Fruit fly (Drosophila melanogaster) whole organism, embryonic: ENCODE data around the gene CG31230.
A peak's percentile ranks its signal among the peaks of the same experiment; 100 is the strongest.

Experiments used
- Adf1 ChIP-seq: fragments of 200-800 bp; sonication (Bioruptor generic); IDR thresholded peaks from 2 replicates; pipeline ENCODE4 v1.3.6; 2022; ENCODE audit warnings: missing biosample characterization, missing genetic modification characterization
- Atf-2 ChIP-seq: fragments of 200-800 bp; sonication (Bioruptor generic); optimal IDR thresholded peaks from 2 replicates; lab custom pipeline; 2016; ENCODE audit warnings: missing biosample characterization, missing genetic modification characterization
- CG11247 ChIP-seq: fragments of 200-800 bp; sonication (Bioruptor generic); IDR thresholded peaks from 2 replicates; pipeline ENCODE4 v1.3.6; 2022; ENCODE audit warnings: missing biosample characterization, missing genetic modification characterization
- CG11695 ChIP-seq: fragments of 200-800 bp; sonication (Bioruptor generic); IDR thresholded peaks from 3 replicates; pipeline ENCODE4 v1.3.6; 2022; ENCODE audit warnings: missing biosample characterization, missing genetic modification characterization
- CG12236 ChIP-seq: fragments of 200-800 bp; sonication (Bioruptor generic); optimal IDR thresholded peaks from 2 replicates; lab custom pipeline; 2016; ENCODE audit warnings: missing biosample characterization, missing genetic modification characterization
- CG12769 ChIP-seq: fragments of 200-800 bp; sonication (Bioruptor generic); optimal IDR thresholded peaks from 2 replicates; lab custom pipeline; 2019; ENCODE audit warnings: missing biosample characterization, mild to moderate bottlenecking, missing genetic modification characterization, moderate library complexity
- CG16813 ChIP-seq: fragments of 200-800 bp; sonication (Bioruptor generic); IDR thresholded peaks from 3 replicates; pipeline ENCODE4 v1.3.6; 2022; ENCODE audit warnings: missing biosample characterization, missing genetic modification characterization; ENCODE audit not compliant: partially characterized antibody
- CG2129 ChIP-seq: fragments of 200-800 bp; sonication (Bioruptor generic); IDR thresholded peaks from 2 replicates; pipeline ENCODE4 v1.3.6; 2022; ENCODE audit warnings: missing biosample characterization, missing genetic modification characterization; ENCODE audit not compliant: partially characterized antibody
- CG2875 ChIP-seq: fragments of 200-800 bp; sonication (Bioruptor generic); optimal IDR thresholded peaks from 2 replicates; lab custom pipeline; 2017; ENCODE audit warnings: missing biosample characterization, mild to moderate bottlenecking, missing genetic modification characterization, missing genetic modification reagents
- CG30020 ChIP-seq: fragments of 200-800 bp; optimal IDR thresholded peaks from 2 replicates; lab custom pipeline; 2019; ENCODE audit warnings: missing biosample characterization, mild to moderate bottlenecking, missing genetic modification characterization, moderate library complexity
- CG31224 ChIP-seq: fragments of 200-800 bp; sonication (Bioruptor generic); IDR thresholded peaks from 2 replicates; pipeline ENCODE4 v1.3.6; 2022; ENCODE audit warnings: missing biosample characterization, missing genetic modification characterization
- CG33557 ChIP-seq: fragments of 200-800 bp; sonication (Bioruptor generic); optimal IDR thresholded peaks from 2 replicates; lab custom pipeline; 2019; ENCODE audit warnings: missing biosample characterization, mild to moderate bottlenecking, missing genetic modification characterization, moderate library complexity
- CG4617 ChIP-seq: fragments of 200-800 bp; sonication (Bioruptor generic); optimal IDR thresholded peaks from 3 replicates; lab custom pipeline; 2016; ENCODE audit warnings: missing biosample characterization, missing genetic modification characterization, borderline replicate concordance
- CG4707 ChIP-seq: fragments of 200-800 bp; sonication (Bioruptor generic); optimal IDR thresholded peaks from 2 replicates; lab custom pipeline; 2018; ENCODE audit warnings: missing biosample characterization, mild to moderate bottlenecking, missing genetic modification characterization, moderate library complexity
- CG6689 ChIP-seq: fragments of 200-800 bp; sonication (Bioruptor generic); IDR thresholded peaks from 2 replicates; pipeline ENCODE4 v1.3.6; 2022; ENCODE audit warnings: missing biosample characterization, missing genetic modification characterization
- CG8388 ChIP-seq: fragments of 200-800 bp; sonication (Bioruptor generic); optimal IDR thresholded peaks from 2 replicates; lab custom pipeline; 2019; ENCODE audit warnings: missing biosample characterization, mild to moderate bottlenecking, missing genetic modification characterization, moderate library complexity
- CG9609 ChIP-seq: fragments of 200-800 bp; sonication (Bioruptor generic); optimal IDR thresholded peaks from 3 replicates; lab custom pipeline; 2016; ENCODE audit warnings: missing biosample characterization, missing genetic modification characterization
- CG9797 ChIP-seq: fragments of 200-800 bp; sonication (Bioruptor generic); optimal IDR thresholded peaks from 3 replicates; lab custom pipeline; 2018; ENCODE audit warnings: missing biosample characterization, mild to moderate bottlenecking, missing genetic modification characterization
- CHES-1-like ChIP-seq: fragments of 200-800 bp; sonication (Bioruptor generic); optimal IDR thresholded peaks from 2 replicates; lab custom pipeline; 2016; ENCODE audit warnings: missing biosample characterization, missing genetic modification characterization
- Camta ChIP-seq: fragments of 200-800 bp; sonication (Bioruptor generic); optimal IDR thresholded peaks from 2 replicates; lab custom pipeline; 2016; ENCODE audit warnings: missing biosample characterization, missing genetic modification characterization
- Doc3 ChIP-seq: fragments of 200-800 bp; sonication (Bioruptor generic); IDR thresholded peaks from 3 replicates; pipeline ENCODE4 v1.3.6; 2022; ENCODE audit warnings: missing biosample characterization, missing genetic modification characterization; ENCODE audit not compliant: partially characterized antibody
- Dref ChIP-seq: fragments of 200-800 bp; sonication (Bioruptor generic); IDR thresholded peaks from 2 replicates; pipeline ENCODE4 v1.3.6; 2022; ENCODE audit warnings: missing biosample characterization, missing genetic modification characterization
- ERR ChIP-seq: fragments of 200-800 bp; sonication (Bioruptor generic); optimal IDR thresholded peaks from 2 replicates; lab custom pipeline; 2016; ENCODE audit warnings: missing biosample characterization, missing genetic modification characterization
- H2.0 ChIP-seq: fragments of 200-800 bp; sonication (Bioruptor generic); IDR thresholded peaks from 2 replicates; pipeline ENCODE4 v1.3.6; 2022; ENCODE audit warnings: missing biosample characterization, missing genetic modification characterization
- HLH3B ChIP-seq: fragments of 200-800 bp; sonication (Bioruptor generic); IDR thresholded peaks from 2 replicates; pipeline ENCODE4 v1.3.6; 2022; ENCODE audit warnings: missing biosample characterization, missing genetic modification characterization
- HmgD ChIP-seq: fragments of 200-800 bp; sonication (Bioruptor generic); optimal IDR thresholded peaks from 3 replicates; lab custom pipeline; 2016; ENCODE audit warnings: missing biosample characterization, missing genetic modification characterization
- HmgZ ChIP-seq: fragments of 200-800 bp; sonication (Bioruptor generic); optimal IDR thresholded peaks from 2 replicates; lab custom pipeline; 2018; ENCODE audit warnings: missing biosample characterization, mild to moderate bottlenecking, missing genetic modification characterization
- Hr78 ChIP-seq, 2 experiments: fragments of 200-800 bp in 1 of 2; fragments of >200 bp in 1 of 2; sonication (Bioruptor generic) in 1 of 2; optimal IDR thresholded peaks; 2 replicates each; lab custom pipeline; 2017 to 2019; ENCODE audit warnings: missing biosample characterization in 2 of 2, missing genetic modification characterization in 2 of 2, mild to moderate bottlenecking in 1 of 2, moderate library complexity in 1 of 2
- Lpt ChIP-seq: fragments of >200 bp; optimal IDR thresholded peaks from 2 replicates; lab custom pipeline; 2018; ENCODE audit warnings: missing biosample characterization, missing genetic modification characterization
- Med ChIP-seq: fragments of 200-800 bp; sonication (Bioruptor generic); peaks from one replicate; lab custom pipeline; 2016; ENCODE audit warnings: missing biosample characterization, missing genetic modification characterization, mild to moderate bottlenecking, inconsistent platforms, moderate library complexity
- Mes4 ChIP-seq: fragments of 200-800 bp; sonication (Bioruptor generic); optimal IDR thresholded peaks from 2 replicates; lab custom pipeline; 2016; ENCODE audit warnings: missing biosample characterization, missing genetic modification characterization
- NfI ChIP-seq: fragments of 200-800 bp; sonication (Bioruptor generic); optimal IDR thresholded peaks from 3 replicates; lab custom pipeline; 2018; ENCODE audit warnings: missing biosample characterization, mild to moderate bottlenecking, missing genetic modification characterization, moderate library complexity
- Opbp ChIP-seq: fragments of 200-800 bp; sonication (Bioruptor generic); IDR thresholded peaks from 3 replicates; pipeline ENCODE4 v1.3.6; 2022; ENCODE audit warnings: missing biosample characterization, missing genetic modification characterization; ENCODE audit not compliant: partially characterized antibody
- Sry-δ ChIP-seq: fragments of 200-800 bp; sonication (Bioruptor generic); optimal IDR thresholded peaks from 2 replicates; lab custom pipeline; 2016; ENCODE audit warnings: missing biosample characterization, missing genetic modification characterization
- Ssrp ChIP-seq: fragments of 200-800 bp; sonication (Bioruptor generic); optimal IDR thresholded peaks from 2 replicates; lab custom pipeline; 2018; ENCODE audit warnings: missing biosample characterization, mild to moderate bottlenecking, missing genetic modification characterization, moderate library complexity
- TFAM ChIP-seq: fragments of 200-800 bp; sonication (Bioruptor generic); optimal IDR thresholded peaks from 2 replicates; lab custom pipeline; 2017; ENCODE audit warnings: missing biosample characterization, missing genetic modification characterization, inconsistent platforms
- Xbp1 ChIP-seq: fragments of 200-800 bp; sonication (Bioruptor generic); optimal IDR thresholded peaks from 3 replicates; lab custom pipeline; 2016; ENCODE audit warnings: missing biosample characterization, mild to moderate bottlenecking, missing genetic modification characterization
- bab2 ChIP-seq: fragments of 200-800 bp; sonication (Bioruptor generic); optimal IDR thresholded peaks from 2 replicates; lab custom pipeline; 2016; ENCODE audit warnings: missing biosample characterization, missing genetic modification characterization
- bbx ChIP-seq: fragments of 200-800 bp; sonication (Bioruptor generic); IDR thresholded peaks from 2 replicates; pipeline ENCODE4 v1.3.6; 2022; ENCODE audit warnings: missing biosample characterization, missing genetic modification characterization; ENCODE audit not compliant: partially characterized antibody
- cas ChIP-seq: fragments of 200-800 bp; sonication (Bioruptor generic); IDR thresholded peaks from 2 replicates; pipeline ENCODE4 v1.3.6; 2022; ENCODE audit warnings: missing biosample characterization, missing genetic modification characterization
- cwo ChIP-seq: fragments of 200-800 bp; sonication (Bioruptor generic); optimal IDR thresholded peaks from 3 replicates; lab custom pipeline; 2017; ENCODE audit warnings: missing biosample characterization, missing genetic modification characterization, mild to moderate bottlenecking, moderate library complexity, missing genetic modification reagents
- fd3F ChIP-seq: fragments of 200-800 bp; sonication (Bioruptor generic); optimal IDR thresholded peaks from 2 replicates; lab custom pipeline; 2018; ENCODE audit warnings: missing biosample characterization, mild to moderate bottlenecking, missing genetic modification characterization, moderate library complexity
- gce ChIP-seq: fragments of 200-800 bp; sonication (Bioruptor generic); IDR thresholded peaks from 3 replicates; pipeline ENCODE4 v1.3.6; 2022; ENCODE audit warnings: missing biosample characterization, missing genetic modification characterization
- gsb ChIP-seq: fragments of 200-800 bp; sonication (Bioruptor generic); IDR thresholded peaks from 2 replicates; pipeline ENCODE4 v1.3.6; 2022; ENCODE audit warnings: missing biosample characterization, missing genetic modification characterization
- gt ChIP-seq: fragments of 200-800 bp; sonication (Bioruptor generic); IDR thresholded peaks from 2 replicates; pipeline ENCODE4 v1.3.6; 2022; ENCODE audit warnings: missing biosample characterization, missing genetic modification characterization
- insv ChIP-seq, 2 experiments: fragments of 200-800 bp; sonication (Bioruptor generic); optimal IDR thresholded peaks; 3 replicates each; lab custom pipeline; 2016 to 2018; ENCODE audit warnings: missing biosample characterization in 2 of 2, missing genetic modification characterization in 2 of 2
- luna ChIP-seq: fragments of 200-800 bp; sonication (Bioruptor generic); optimal IDR thresholded peaks from 2 replicates; lab custom pipeline; 2016; ENCODE audit warnings: missing biosample characterization, missing genetic modification characterization
- pum ChIP-seq: fragments of 200-800 bp; sonication (Bioruptor generic); optimal IDR thresholded peaks from 2 replicates; lab custom pipeline; 2016; ENCODE audit warnings: missing biosample characterization, missing genetic modification characterization
- ranshi ChIP-seq: fragments of 200-800 bp; sonication (Bioruptor generic); IDR thresholded peaks from 2 replicates; pipeline ENCODE4 v1.3.6; 2022; ENCODE audit warnings: missing biosample characterization, missing genetic modification characterization
- salm ChIP-seq: fragments of 200-800 bp; sonication (Bioruptor generic); optimal IDR thresholded peaks from 2 replicates; lab custom pipeline; 2018; ENCODE audit warnings: missing biosample characterization, mild to moderate bottlenecking, missing genetic modification characterization
- tgo ChIP-seq: fragments of 200-800 bp; sonication (Bioruptor generic); IDR thresholded peaks from 3 replicates; pipeline ENCODE4 v1.3.6; 2022; ENCODE audit warnings: missing biosample characterization, missing genetic modification characterization

Gene CG31230

DNA sequence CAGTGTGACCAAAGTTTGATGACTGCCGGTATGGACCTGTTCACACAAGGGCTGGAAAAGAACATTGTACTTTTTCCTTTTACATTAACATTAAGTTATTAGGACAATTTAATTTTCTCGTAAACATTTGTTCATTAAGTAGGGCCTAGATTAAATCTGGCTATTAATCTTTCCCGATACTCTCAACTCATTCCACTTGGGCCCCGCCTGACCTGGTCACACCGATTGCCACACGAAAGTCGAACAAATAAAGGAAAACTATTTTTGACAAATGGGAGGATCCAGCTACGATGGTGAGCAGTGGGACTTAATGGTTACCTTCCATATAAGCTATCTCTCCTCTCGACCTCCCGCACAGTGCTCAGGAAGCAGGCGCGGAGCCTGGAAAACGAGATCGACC is 8.0 kb upstream of the CG31230 start, which contains the start of the genes Cpsf73 and Gos28 (continued):
- TF ChIP-seq CG30020 (tag; lab: Kevin White, UChicago): peak; percentile 87
- no peak for TF ChIP-seq cwo (GFP tag; lab: Kevin White, UChicago)
- no peak for TF ChIP-seq HmgD
- no peak for TF ChIP-seq Dref
- TF ChIP-seq CHES-1-like (GFP tag; lab: Kevin White, UChicago): peak; percentile 61
- TF ChIP-seq salm (tag; lab: Kevin White, UChicago): no peak
- TF ChIP-seq Adf1 (GFP tag; lab: Robert Waterston, UW): no peak
- no peak for TF ChIP-seq H2.0 (GFP tag; lab: Robert Waterston, UW)
- TF ChIP-seq CG11695 (GFP tag; lab: Robert Waterston, UW): no peak
- TF ChIP-seq bbx (GFP tag; lab: Robert Waterston, UW): peak; percentile 47; the same call in 1 of the 2 replicates
- peak; percentile 73 for TF ChIP-seq HmgZ (tag; lab: Kevin White, UChicago)
- no peak for TF ChIP-seq Ssrp
- TF ChIP-seq bab2 (GFP tag; lab: Kevin White, UChicago): no peak
- TF ChIP-seq NfI (GFP tag; lab: Kevin White, UChicago): peak; percentile 6
- TF ChIP-seq CG2875 (GFP tag; lab: Kevin White, UChicago): no peak
- TF ChIP-seq TFAM (GFP tag; lab: Kevin White, UChicago): no peak
- TF ChIP-seq CG12769: peak; percentile 47
- no peak for TF ChIP-seq CG2129 (GFP tag; lab: Robert Waterston, UW)
- peak; percentile 50 for TF ChIP-seq CG16813 (GFP tag; lab: Robert Waterston, UW)
- TF ChIP-seq ERR: peak; percentile 4
- TF ChIP-seq CG9797 (GFP tag; lab: Kevin White, UChicago): peak; percentile 85
- no peak for TF ChIP-seq gce (GFP tag; lab: Robert Waterston, UW)
- peak; percentile 51 for TF ChIP-seq Sry-δ (GFP tag; lab: Kevin White, UChicago)
- peak; percentile 25 for TF ChIP-seq CG8388
- TF ChIP-seq Doc3: 0 out of 3 replicates have a peak, but pooled peaks have one; percentile 37
- TF ChIP-seq tgo (GFP tag; lab: Robert Waterston, UW): no peak
- peak; percentile 6 for TF ChIP-seq Xbp1 (GFP tag; lab: Kevin White, UChicago)
- peak; percentile 41; the same call in 1 of the 2 replicates for TF ChIP-seq ranshi (GFP tag; lab: Robert Waterston, UW)
- peak; percentile 14 for TF ChIP-seq Camta
- no peak for TF ChIP-seq gsb
- TF ChIP-seq CG33557 (GFP tag; lab: Kevin White, UChicago): peak; percentile 29
- peak; percentile 14 for TF ChIP-seq Mes4 (GFP tag; lab: Kevin White, UChicago)
- TF ChIP-seq CG4707: no peak
- TF ChIP-seq Opbp (GFP tag; lab: Robert Waterston, UW): peak; percentile 38; the same call in 1 of the 3 replicates
- no peak for TF ChIP-seq CG9609
- TF ChIP-seq Hr78 (GFP tag; optimal IDR thresholded peaks at IDR 0.05; lab: Kevin White, UChicago): no peak
- peak; percentile 17; the same call in 1 of the 2 replicates for TF ChIP-seq CG31224 (GFP tag; lab: Robert Waterston, UW)
- TF ChIP-seq Med (GFP tag; lab: Kevin White, UChicago): peak; percentile 82
- peak; percentile 38 for TF ChIP-seq pum (GFP tag; lab: Kevin White, UChicago)
- TF ChIP-seq insv (GFP tag; optimal IDR thresholded peaks at IDR 0.05; lab: Kevin White, UChicago): no peak
- TF ChIP-seq luna (GFP tag; lab: Kevin White, UChicago): no peak
- no peak for TF ChIP-seq fd3F (GFP tag; lab: Kevin White, UChicago)
- TF ChIP-seq Lpt (GFP tag; lab: Kevin White, UChicago): no peak
- no peak for TF ChIP-seq HLH3B (GFP tag; lab: Robert Waterston, UW)
- TF ChIP-seq CG12236 (GFP tag; lab: Kevin White, UChicago): no peak
- TF ChIP-seq Atf-2: no peak
- TF ChIP-seq CG6689 (GFP tag; lab: Robert Waterston, UW): 0 out of 2 replicates have a peak, but pooled peaks have one; percentile 16
- TF ChIP-seq CG11247 (GFP tag; lab: Robert Waterston, UW): no peak
- TF ChIP-seq CG4617 (GFP tag; lab: Kevin White, UChicago): peak; percentile 92
- no peak for TF ChIP-seq cas (GFP tag; lab: Robert Waterston, UW)
- TF ChIP-seq gt: no peak
